Worm (Caenorhabditis elegans): ENCODE results near the gene C13A2.4.

ce11 chrV:7321915-7322314, 42.7 kb downstream of the C13A2.4 start, which contains the start of gene F10G2.10:
- TF ChIP-seq lsl-1 (GFP tag; optimal IDR thresholded peaks at IDR 0.05) (no peak), B0019.2 (GFP tag; conservative IDR thresholded peaks at IDR 0.05) (no peak), lin-54 (GFP tag; optimal IDR thresholded peaks at IDR 0.05) (no peak), unc-62 (GFP tag; optimal IDR thresholded peaks at IDR 0.05) (no peak), fkh-3 (tag; optimal IDR thresholded peaks at IDR 0.05) (no peak)

All from whole organism, young adult.